Worm (Caenorhabditis elegans): ENCODE results near the gene vpat-1.

ce11 chrX:1086406-1086897 is 40.4 kb upstream of the vpat-1 start:
- TF ChIP-seq R02D3.7 (tag; optimal IDR thresholded peaks at IDR 0.05) (no peak), skn-1 (tag; optimal IDR thresholded peaks at IDR 0.05) (no peak), lin-13 (GFP tag; optimal IDR thresholded peaks at IDR 0.05) (no peak), unc-62 (GFP tag; optimal IDR thresholded peaks at IDR 0.05) (no peak), snpc-4 (tag; optimal IDR thresholded peaks at IDR 0.05) (no peak), unc-39 (tag; optimal IDR thresholded peaks at IDR 0.05) (no peak), mdl-1 (tag; optimal IDR thresholded peaks at IDR 0.05) (no peak), nhr-23 (tag; optimal IDR thresholded peaks at IDR 0.05) (no peak), nhr-12 (tag; optimal IDR thresholded peaks at IDR 0.05) (no peak), nhr-10 (tag; optimal IDR thresholded peaks at IDR 0.05) (no peak), gmeb-1 (tag; optimal IDR thresholded peaks at IDR 0.05) (no peak)

Data from whole organism, L2 larva.